Fruit fly (Drosophila melanogaster): Measurements from ENCODE around the gene CG10834.

Gene CG10834

DNA sequence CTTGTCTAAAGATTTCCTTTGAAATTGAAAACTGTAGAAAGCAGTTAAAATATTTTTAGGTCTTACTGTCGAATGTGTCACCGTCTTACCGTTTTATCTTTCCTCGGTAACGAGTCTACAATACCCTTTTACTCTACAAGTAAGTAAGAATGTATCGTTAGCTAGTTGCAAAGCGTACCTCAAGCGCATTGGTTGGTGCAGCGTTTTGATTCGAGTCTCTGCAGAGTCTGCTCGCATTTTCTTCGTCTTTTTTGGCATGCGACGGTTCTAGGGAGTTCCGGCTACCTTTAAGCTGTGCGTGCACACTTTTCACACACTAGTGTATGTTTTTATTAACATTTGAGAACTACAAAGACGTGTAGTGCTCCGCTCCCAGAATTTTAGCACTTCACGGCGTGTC is 32.9 kb upstream of the CG10834 start:
- no peak for TF ChIP-seq ss (GFP tag; optimal IDR thresholded peaks at IDR 0.05)
- peak; percentile 5 for TF ChIP-seq fkh (GFP tag; optimal IDR thresholded peaks at IDR 0.05)

DNA sequence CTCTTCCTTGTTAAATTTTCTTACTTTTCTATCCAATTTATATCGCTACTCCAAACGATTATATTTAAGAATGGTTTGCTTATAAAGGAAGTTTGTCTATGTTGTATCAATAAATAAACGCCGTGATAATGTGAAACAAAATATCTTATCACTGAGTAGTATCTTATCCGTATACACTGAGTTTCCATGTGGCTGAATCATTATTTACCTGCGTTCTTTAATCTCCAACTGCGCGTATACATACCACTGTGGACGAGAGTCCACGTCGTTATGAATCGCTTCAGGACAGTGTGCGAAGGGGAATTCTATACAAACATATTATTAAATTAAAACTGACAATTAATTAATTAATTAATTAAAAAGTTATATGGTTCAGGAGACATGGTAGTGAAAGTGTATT is 32.2 kb upstream of the CG10834 start:
- TF ChIP-seq CG9139 (GFP tag; optimal IDR thresholded peaks at IDR 0.05) = no peak
- no peak for TF ChIP-seq CG8319 (GFP tag; optimal IDR thresholded peaks at IDR 0.05)
- peak; percentile 65 for TF ChIP-seq svp (GFP tag)
- no peak for TF ChIP-seq Hr38 (GFP tag; optimal IDR thresholded peaks at IDR 0.05)
- TF ChIP-seq Met (GFP tag; optimal IDR thresholded peaks at IDR 0.05) = no peak
- TF ChIP-seq Ets96B (tag; optimal IDR thresholded peaks at IDR 0.05) = no peak
- no peak for TF ChIP-seq CG31627 (GFP tag; optimal IDR thresholded peaks at IDR 0.05)
- no peak for TF ChIP-seq Sox14 (GFP tag; optimal IDR thresholded peaks at IDR 0.05)
- TF ChIP-seq OdsH (GFP tag; optimal IDR thresholded peaks at IDR 0.05) = no peak
- TF ChIP-seq Eip93F (GFP tag; optimal IDR thresholded peaks at IDR 0.05) = peak; percentile 37
- TF ChIP-seq fkh (GFP tag; optimal IDR thresholded peaks at IDR 0.05) = peak; percentile 27
- TF ChIP-seq esn (GFP tag; optimal IDR thresholded peaks at IDR 0.05) = peak; percentile 14
- TF ChIP-seq Hr4 (GFP tag; optimal IDR thresholded peaks at IDR 0.05) = no peak

DNA sequence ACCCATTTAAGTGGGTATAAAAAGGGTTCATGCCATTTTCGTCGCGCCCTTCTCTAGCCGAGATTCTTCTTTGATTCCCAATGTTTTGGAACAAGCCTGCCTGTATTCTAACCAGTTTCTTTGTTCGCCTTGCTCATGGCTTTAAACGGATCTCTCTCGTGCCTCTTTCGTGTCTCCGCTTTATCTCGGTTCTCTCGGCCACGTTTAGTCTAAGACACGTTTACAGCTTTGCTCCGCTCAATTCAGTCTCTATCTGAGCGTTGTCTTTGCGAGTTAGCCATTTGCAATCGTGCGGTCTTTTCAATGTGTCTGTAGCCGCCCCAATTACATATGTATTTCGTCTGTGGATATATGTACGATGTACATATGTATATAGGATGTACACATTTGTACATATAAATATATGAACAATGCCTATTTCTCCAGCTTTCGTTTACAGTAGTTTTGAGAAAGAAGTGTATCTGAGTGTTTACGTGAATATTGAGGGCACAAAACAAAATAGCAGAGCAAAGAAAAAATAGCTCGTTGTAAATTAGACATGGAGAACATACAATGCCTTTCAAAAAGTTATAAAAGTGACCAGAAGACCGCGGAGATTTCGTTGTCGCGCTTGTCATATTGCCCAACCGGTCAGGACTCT is 27.1 kb upstream of the CG10834 start:
- TF ChIP-seq CG6276 (GFP tag; optimal IDR thresholded peaks at IDR 0.05) = peak; percentile 20
- TF ChIP-seq CG9139 (GFP tag; optimal IDR thresholded peaks at IDR 0.05) = peak; percentile 18
- peak; percentile 76 for TF ChIP-seq Eip78C (GFP tag)
- TF ChIP-seq cyc (GFP tag; optimal IDR thresholded peaks at IDR 0.05) = no peak
- TF ChIP-seq achi (GFP tag; optimal IDR thresholded peaks at IDR 0.05) = no peak
- TF ChIP-seq CG15336 (GFP tag; IDR thresholded peaks at IDR 0.05) = peak; percentile 49; the same call in 1 of the 2 replicates
- peak; percentile 84 for TF ChIP-seq Sox14 (GFP tag; optimal IDR thresholded peaks at IDR 0.05)
- TF ChIP-seq acj6 (GFP tag; optimal IDR thresholded peaks at IDR 0.05) = no peak
- TF ChIP-seq CG16779 (tag; optimal IDR thresholded peaks at IDR 0.05) = no peak
- TF ChIP-seq Ets96B (tag; optimal IDR thresholded peaks at IDR 0.05) = no peak
- peak; percentile 20 for TF ChIP-seq CG6808 (GFP tag; optimal IDR thresholded peaks at IDR 0.05)
- peak in 1 of 2 experiments; percentile 55 for TF ChIP-seq ss (GFP tag; optimal IDR thresholded peaks at IDR 0.05)
- peak; percentile 24 for TF ChIP-seq vri (GFP tag; optimal IDR thresholded peaks at IDR 0.05)
- no peak for TF ChIP-seq CG7368 (GFP tag; optimal IDR thresholded peaks at IDR 0.05)
- TF ChIP-seq CG6792 (GFP tag; optimal IDR thresholded peaks at IDR 0.05) = no peak
- no peak for TF ChIP-seq Smox (GFP tag; optimal IDR thresholded peaks at IDR 0.05)
- TF ChIP-seq CG31627 (GFP tag; optimal IDR thresholded peaks at IDR 0.05) = no peak
- TF ChIP-seq CG6854 (GFP tag; optimal IDR thresholded peaks at IDR 0.05) = peak; percentile 3
- peak; percentile 45 for TF ChIP-seq Sox102F (GFP tag; optimal IDR thresholded peaks at IDR 0.05)
- no peak for TF ChIP-seq CG8319 (GFP tag; optimal IDR thresholded peaks at IDR 0.05)
- peak; percentile 52; the same call in 1 of the 3 replicates for TF ChIP-seq CG8119 (GFP tag; IDR thresholded peaks at IDR 0.05)

DNA sequence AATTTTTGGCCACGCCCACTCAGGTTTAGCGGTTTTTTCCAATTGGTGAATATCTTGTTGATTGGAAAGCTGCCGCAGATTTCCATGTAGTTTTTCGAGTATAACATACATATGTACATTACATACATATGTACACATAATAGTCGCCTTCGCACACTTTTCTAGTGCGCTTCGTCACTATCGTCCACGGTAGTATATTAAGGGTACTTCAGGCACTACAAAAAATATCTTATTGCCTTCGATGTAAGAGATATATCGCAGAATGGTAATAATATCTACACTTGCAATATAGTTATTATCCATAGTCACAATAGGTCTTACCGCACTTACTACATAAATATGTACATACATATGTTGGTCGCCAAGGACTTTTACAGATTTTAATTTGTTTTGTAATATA is 25.9 kb upstream of the CG10834 start:
- TF ChIP-seq Ets21C (GFP tag; optimal IDR thresholded peaks at IDR 0.05) (no peak), CG32006 (GFP tag; optimal IDR thresholded peaks at IDR 0.05) (peak; percentile 36), Eip78C (GFP tag) (peak; percentile 58)

DNA sequence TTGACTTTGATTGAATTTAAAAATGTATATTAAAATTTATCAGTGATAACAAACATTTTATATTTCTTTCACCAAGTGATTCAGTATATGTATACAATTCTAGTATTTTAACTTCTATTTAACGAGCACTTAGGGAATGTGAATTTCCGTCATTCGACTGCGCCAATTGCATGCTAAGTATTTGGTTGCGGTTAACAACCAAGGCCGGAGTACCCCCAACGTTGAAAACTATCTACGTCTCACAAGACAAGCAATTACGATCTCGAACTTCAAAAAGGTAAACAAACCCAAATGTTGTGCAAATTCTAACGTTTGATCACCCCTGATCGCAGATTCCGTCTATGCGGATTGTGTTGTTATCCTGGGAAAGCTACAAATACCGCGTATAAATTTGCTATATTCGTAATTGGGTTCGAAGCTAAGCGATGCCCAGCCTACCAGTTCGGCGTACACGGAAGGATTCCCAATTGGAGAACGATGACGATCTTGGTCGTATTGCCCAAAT is 24.1 kb upstream of the CG10834 start, which contains the start of gene CG42748:
Gene CG42748 (plus strand): TSS at position 51 of the 505 bp plus-strand sequence.
- TF ChIP-seq fd85E (GFP tag; optimal IDR thresholded peaks at IDR 0.05) = no peak
- peak; percentile 8 for TF ChIP-seq pdm3 (GFP tag; optimal IDR thresholded peaks at IDR 0.05)
- no peak for TF ChIP-seq CG7368 (GFP tag; optimal IDR thresholded peaks at IDR 0.05)
- no peak for TF ChIP-seq CG6163 (GFP tag; IDR thresholded peaks at IDR 0.05)
- TF ChIP-seq CG34406 (GFP tag; optimal IDR thresholded peaks at IDR 0.05) = no peak
- TF ChIP-seq Lpt (GFP tag; optimal IDR thresholded peaks at IDR 0.05) = no peak
- TF ChIP-seq CG10669 (GFP tag; optimal IDR thresholded peaks at IDR 0.05) = no peak
- peak; percentile 22 for TF ChIP-seq Hr39 (GFP tag; optimal IDR thresholded peaks at IDR 0.05)
- no peak for TF ChIP-seq acj6 (GFP tag; optimal IDR thresholded peaks at IDR 0.05)
- TF ChIP-seq CG3032 (tag; optimal IDR thresholded peaks at IDR 0.05) = peak; percentile 13
- no peak for TF ChIP-seq CG4318 (GFP tag; optimal IDR thresholded peaks at IDR 0.05)
- no peak for TF ChIP-seq topi (GFP tag; optimal IDR thresholded peaks at IDR 0.05)
- no peak for TF ChIP-seq spab (GFP tag; optimal IDR thresholded peaks at IDR 0.05)
- TF ChIP-seq CG6792 (GFP tag; optimal IDR thresholded peaks at IDR 0.05) = no peak
- TF ChIP-seq ss (GFP tag; optimal IDR thresholded peaks at IDR 0.05) = peak in 1 of 2 experiments; percentile 11
- peak; percentile 42 for TF ChIP-seq fkh (GFP tag; optimal IDR thresholded peaks at IDR 0.05)
- no peak for TF ChIP-seq CG8632 (GFP tag; optimal IDR thresholded peaks at IDR 0.05)
- TF ChIP-seq CG6808 (GFP tag; optimal IDR thresholded peaks at IDR 0.05) = no peak
- no peak for TF ChIP-seq Ets21C (GFP tag; optimal IDR thresholded peaks at IDR 0.05)
- TF ChIP-seq CG9139 (GFP tag; optimal IDR thresholded peaks at IDR 0.05) = no peak

Measured in whole organism, prepupa.